Worm (Caenorhabditis elegans): ENCODE measurements around the gene bath-39.
"Not testable (repeated sequence)": the region's sequence is repeated elsewhere in the genome, so short reads cannot be mapped to it uniquely, and the experiment has no call there.

The bath-39 gene

ce11 chrV:13442819-13443218 lies 16.4 kb upstream of the bath-39 start:
- TF ChIP-seq nhr-237 (tag; optimal IDR thresholded peaks at IDR 0.05), result no peak
- no peak for TF ChIP-seq elt-1 (tag; optimal IDR thresholded peaks at IDR 0.05; ENCODE audit: borderline replicate concordance, insufficient read depth)
- no peak for TF ChIP-seq lin-32 (GFP tag; optimal IDR thresholded peaks at IDR 0.05)
- no peak for TF ChIP-seq ces-1 (GFP tag; optimal IDR thresholded peaks at IDR 0.05)
- no peak for TF ChIP-seq M03D4.4 (tag; optimal IDR thresholded peaks at IDR 0.05)

- TF ChIP-seq pha-4, nhr-237, cnd-1 (tag; optimal IDR thresholded peaks at IDR 0.05): not testable (repeated sequence)
Observed at ce11 chrV:13443535-13443934, 15.7 kb upstream of the bath-39 start, which contains the start of gene Y2H9A.6. TSS of gene Y2H9A.6 (plus strand) at chrV:13443835.

- no peak for TF ChIP-seq pha-4 (tag; optimal IDR thresholded peaks at IDR 0.05)
- no peak for TF ChIP-seq ztf-11 (tag; optimal IDR thresholded peaks at IDR 0.05)
- TF ChIP-seq lin-13 (tag; optimal IDR thresholded peaks at IDR 0.05), result no peak
Observed at ce11 chrV:13445229-13445949, 13.9 kb upstream of the bath-39 start, which contains the start of gene Y2H9A.4. TSS of gene Y2H9A.4 (plus strand) at chrV:13445899.

ce11 chrV:13453334-13453733 lies 5.9 kb upstream of the bath-39 start, which contains the start of gene lurp-2:
TSS of gene lurp-2 (plus strand) at chrV:13453634.
- TF ChIP-seq nhr-28 (tag; optimal IDR thresholded peaks at IDR 0.05), result no peak
- no peak for TF ChIP-seq blmp-1 (tag; optimal IDR thresholded peaks at IDR 0.05)
- no peak for TF ChIP-seq mls-2 (tag; optimal IDR thresholded peaks at IDR 0.05)
- TF ChIP-seq nhr-237 (tag; optimal IDR thresholded peaks at IDR 0.05), result no peak
- TF ChIP-seq ham-2 (GFP tag; optimal IDR thresholded peaks at IDR 0.05), result no peak
- no peak for TF ChIP-seq drap-1 (GFP tag; optimal IDR thresholded peaks at IDR 0.05)
- no peak for TF ChIP-seq ceh-43 (GFP tag; optimal IDR thresholded peaks at IDR 0.05)
- TF ChIP-seq sptf-1 (tag; optimal IDR thresholded peaks at IDR 0.05), result no peak

ce11 chrV:13455448-13455847 lies 3.8 kb upstream of the bath-39 start, which contains the start of gene lurp-3:
TSS of gene lurp-3 (plus strand) at chrV:13455748.
- TF ChIP-seq pha-4 (tag; optimal IDR thresholded peaks at IDR 0.05) (no peak), unc-39 (tag; optimal IDR thresholded peaks at IDR 0.05) (no peak), bed-3 (GFP tag; optimal IDR thresholded peaks at IDR 0.05) (no peak), drap-1 (GFP tag; optimal IDR thresholded peaks at IDR 0.05) (no peak), mls-2 (tag; optimal IDR thresholded peaks at IDR 0.05) (no peak), nhr-28 (tag; optimal IDR thresholded peaks at IDR 0.05) (no peak), ztf-11 (tag; optimal IDR thresholded peaks at IDR 0.05) (no peak), unc-62 (GFP tag; optimal IDR thresholded peaks at IDR 0.05) (no peak), M03D4.4 (tag; optimal IDR thresholded peaks at IDR 0.05) (no peak), tbx-8 (GFP tag; optimal IDR thresholded peaks at IDR 0.05) (no peak), ceh-39 (tag; optimal IDR thresholded peaks at IDR 0.05) (no peak), blmp-1 (tag; optimal IDR thresholded peaks at IDR 0.05) (no peak), nhr-237 (tag; optimal IDR thresholded peaks at IDR 0.05) (no peak), unc-120 (tag; optimal IDR thresholded peaks at IDR 0.05; ENCODE audit: poor library complexity, severe bottlenecking) (no peak), lin-32 (GFP tag; optimal IDR thresholded peaks at IDR 0.05) (no peak), mep-1 (tag; optimal IDR thresholded peaks at IDR 0.05) (no peak), mab-5 (tag; optimal IDR thresholded peaks at IDR 0.05) (no peak), sptf-1 (tag; optimal IDR thresholded peaks at IDR 0.05) (no peak), flh-1 (GFP tag; optimal IDR thresholded peaks at IDR 0.05) (no peak)

ce11 chrV:13457858-13458257 lies 1.4 kb upstream of the bath-39 start, which contains the start of gene F25H9.2:
TSS of gene F25H9.2 (plus strand) at chrV:13458083.
- TF ChIP-seq mep-1 (tag; optimal IDR thresholded peaks at IDR 0.05), result peak; percentile 48
- TF ChIP-seq ham-2 (GFP tag; optimal IDR thresholded peaks at IDR 0.05), result no peak
- TF ChIP-seq pha-4 (tag; optimal IDR thresholded peaks at IDR 0.05), result peak; percentile 11
- TF ChIP-seq snpc-4 (tag; optimal IDR thresholded peaks at IDR 0.05), result no peak
- TF ChIP-seq lsy-2 (tag; optimal IDR thresholded peaks at IDR 0.05), result no peak
- peak; percentile 29 for TF ChIP-seq ces-1 (GFP tag; optimal IDR thresholded peaks at IDR 0.05)
